Fruit fly (Drosophila melanogaster) whole organism, prepupa: ENCODE results near the gene Pvf2.

ENCODE experiments used
- CG10669 ChIP-seq: fragments of 200-800 bp; sonication (Bioruptor generic); optimal IDR thresholded peaks from 3 replicates; lab custom pipeline; 2018; ENCODE audit warnings: missing biosample characterization, mild to moderate bottlenecking, missing genetic modification characterization, moderate library complexity
- CG16779 ChIP-seq: fragments of 200-800 bp; sonication (Bioruptor generic); optimal IDR thresholded peaks from 3 replicates; lab custom pipeline; 2017; ENCODE audit warnings: missing biosample characterization, mild to moderate bottlenecking, missing genetic modification characterization
- CG6276 ChIP-seq: fragments of 200-800 bp; sonication (Bioruptor generic); optimal IDR thresholded peaks from 2 replicates; lab custom pipeline; 2017; ENCODE audit warnings: missing biosample characterization, mild to moderate bottlenecking, missing genetic modification characterization
- CG6808 ChIP-seq: fragments of 200-800 bp; sonication (Bioruptor generic); optimal IDR thresholded peaks from 3 replicates; lab custom pipeline; 2017; ENCODE audit warnings: missing biosample characterization, missing genetic modification characterization, mild to moderate bottlenecking, moderate library complexity, missing genetic modification reagents
- Eip93F ChIP-seq: fragments of 200-800 bp; sonication (Bioruptor generic); optimal IDR thresholded peaks from 2 replicates; lab custom pipeline; 2016; ENCODE audit warnings: missing biosample characterization, mild to moderate bottlenecking, missing genetic modification characterization
- Ets21C ChIP-seq: fragments of 200-800 bp; sonication (Bioruptor generic); optimal IDR thresholded peaks from 3 replicates; lab custom pipeline; 2016; ENCODE audit warnings: missing biosample characterization, missing genetic modification characterization
- Sox102F ChIP-seq: fragments of 200-800 bp; sonication (Bioruptor generic); optimal IDR thresholded peaks from 2 replicates; lab custom pipeline; 2016; ENCODE audit warnings: missing biosample characterization, mild to moderate bottlenecking, missing genetic modification characterization
- Sox14 ChIP-seq: fragments of 200-800 bp; sonication (Bioruptor generic); optimal IDR thresholded peaks from 3 replicates; lab custom pipeline; 2016; ENCODE audit warnings: missing biosample characterization, missing genetic modification characterization
- achi ChIP-seq: fragments of 200-800 bp; sonication (Bioruptor generic); optimal IDR thresholded peaks from 3 replicates; lab custom pipeline; 2016; ENCODE audit warnings: missing biosample characterization, missing genetic modification characterization
- fd85E ChIP-seq: fragments of 200-800 bp; sonication (Bioruptor generic); optimal IDR thresholded peaks from 3 replicates; lab custom pipeline; 2016; ENCODE audit warnings: missing biosample characterization, missing genetic modification characterization
- vri ChIP-seq: fragments of 200-800 bp; sonication (Bioruptor generic); optimal IDR thresholded peaks from 3 replicates; lab custom pipeline; 2016; ENCODE audit warnings: missing biosample characterization, mild to moderate bottlenecking, missing genetic modification characterization

dm6 chr2L:7025247-7025646 is 59.2 kb downstream of the Pvf2 start:
- TF ChIP-seq fd85E (GFP tag; lab: Kevin White, UChicago) (no peak), CG10669 (no peak), Sox102F (GFP tag; lab: Kevin White, UChicago) (no peak), Ets21C (GFP tag; lab: Kevin White, UChicago) (no peak), Eip93F (GFP tag; lab: Kevin White, UChicago) (no peak), vri (GFP tag; lab: Kevin White, UChicago) (no peak), achi (GFP tag; lab: Kevin White, UChicago) (no peak), CG16779 (no peak), CG6808 (GFP tag; lab: Kevin White, UChicago) (no peak), Sox14 (GFP tag; lab: Kevin White, UChicago) (no peak), CG6276 (GFP tag; lab: Kevin White, UChicago) (no peak)
